Fruit fly (Drosophila melanogaster): ENCODE measurements around the gene CG10428.

Gene CG10428

DNA sequence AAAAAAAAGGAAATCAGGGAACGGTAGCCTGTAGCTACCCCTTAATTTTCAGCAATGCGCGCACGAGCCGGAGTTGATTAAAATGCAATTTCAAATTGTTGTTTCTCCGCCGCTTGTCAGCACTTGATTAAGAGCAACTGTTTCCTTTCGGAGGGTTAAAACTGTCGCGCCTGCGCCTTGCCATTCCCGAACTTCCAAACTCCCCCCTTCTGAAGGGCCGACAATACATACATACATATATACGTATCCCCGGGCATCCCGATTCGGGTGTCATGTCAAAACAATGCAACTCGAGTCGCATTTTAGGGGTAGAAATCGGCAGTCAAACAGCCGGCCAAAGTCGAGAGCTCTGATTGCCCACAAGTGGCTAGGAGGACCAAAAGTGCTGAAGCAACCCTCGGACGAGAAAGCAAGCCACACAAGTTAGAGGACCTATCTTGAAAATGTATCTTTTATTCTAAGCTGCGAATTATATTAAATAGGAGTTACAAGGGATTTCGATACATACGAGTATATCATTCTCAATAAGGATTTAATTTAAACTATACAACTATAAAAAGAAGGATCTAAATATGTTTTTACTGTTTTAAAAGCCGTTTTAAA, 23.9 kb upstream of the CG10428 start:
- no peak for TF ChIP-seq CHES-1-like (GFP tag; optimal IDR thresholded peaks at IDR 0.05)
- peak; percentile 51 for TF ChIP-seq Kr (GFP tag; optimal IDR thresholded peaks at IDR 0.05)
- TF ChIP-seq sens (GFP tag) = peak; percentile 33
- peak; percentile 38 for TF ChIP-seq hkb (optimal IDR thresholded peaks at IDR 0.05)
- no peak for TF ChIP-seq hkb (GFP tag; IDR thresholded peaks at IDR 0.05)
- TF ChIP-seq kni (GFP tag; optimal IDR thresholded peaks at IDR 0.05) = peak; percentile 35
- TF ChIP-seq CG1602 (GFP tag; optimal IDR thresholded peaks at IDR 0.05) = no peak
- peak; percentile 98 for TF ChIP-seq CG18476 (GFP tag; optimal IDR thresholded peaks at IDR 0.05)
- TF ChIP-seq CG7745 (tag; optimal IDR thresholded peaks at IDR 0.05) = peak; percentile 49
- TF ChIP-seq sqz (GFP tag; optimal IDR thresholded peaks at IDR 0.05) = peak; percentile 33
- peak; percentile 32 for TF ChIP-seq ewg (GFP tag; optimal IDR thresholded peaks at IDR 0.05)
- peak; percentile 82 for TF ChIP-seq pros (GFP tag; optimal IDR thresholded peaks at IDR 0.05)
- no peak for TF ChIP-seq klu (GFP tag; IDR thresholded peaks at IDR 0.05)

DNA sequence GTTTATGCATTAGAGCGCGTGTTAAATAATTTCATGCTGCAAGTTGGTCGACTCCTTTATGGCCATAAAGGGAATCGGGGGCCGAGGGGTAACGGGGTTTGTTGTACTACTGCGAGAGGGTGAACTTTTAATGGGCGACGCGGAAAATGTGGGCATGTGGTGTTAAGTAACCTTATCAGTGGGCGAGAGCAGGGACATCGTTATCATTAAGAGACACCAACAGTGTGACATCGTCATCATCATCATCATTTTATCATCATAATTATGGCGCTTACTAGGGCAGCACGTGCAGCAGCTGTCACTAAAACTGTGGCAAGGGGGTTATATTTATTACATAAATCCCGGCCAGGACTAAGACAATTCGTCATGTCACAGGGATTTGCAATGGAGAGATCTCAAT, 23.3 kb upstream of the CG10428 start:
- TF ChIP-seq Nf-YB (GFP tag; optimal IDR thresholded peaks at IDR 0.05) = no peak
- no peak for TF ChIP-seq Dll (GFP tag; IDR thresholded peaks at IDR 0.05; ENCODE audit: partially characterized antibody)
- TF ChIP-seq so (GFP tag; IDR thresholded peaks at IDR 0.05) = no peak
- TF ChIP-seq lmd (GFP tag; IDR thresholded peaks at IDR 0.05) = no peak
- no peak for TF ChIP-seq CG16813 (GFP tag; IDR thresholded peaks at IDR 0.05; ENCODE audit: partially characterized antibody)
- TF ChIP-seq Hey (tag; optimal IDR thresholded peaks at IDR 0.05) = peak; percentile 70
- TF ChIP-seq tap (tag; optimal IDR thresholded peaks at IDR 0.05) = peak; percentile 78
- TF ChIP-seq CG15696 (tag; optimal IDR thresholded peaks at IDR 0.05) = no peak
- TF ChIP-seq H2.0 (GFP tag; IDR thresholded peaks at IDR 0.05) = no peak
- TF ChIP-seq CG8388 (GFP tag; optimal IDR thresholded peaks at IDR 0.05) = no peak
- TF ChIP-seq Gsc (GFP tag; IDR thresholded peaks at IDR 0.05) = no peak
- TF ChIP-seq NC2β (GFP tag; optimal IDR thresholded peaks at IDR 0.05) = no peak
- TF ChIP-seq CG10147 (GFP tag; optimal IDR thresholded peaks at IDR 0.05) = no peak
- no peak for TF ChIP-seq unc-4 (GFP tag; IDR thresholded peaks at IDR 0.05; ENCODE audit: partially characterized antibody)
- TF ChIP-seq D (optimal IDR thresholded peaks at IDR 0.05) = no peak
- TF ChIP-seq D (GFP tag; optimal IDR thresholded peaks at IDR 0.05) = no peak
- TF ChIP-seq Hmx (GFP tag; optimal IDR thresholded peaks at IDR 0.05) = no peak
- peak; percentile 45; the same call in 1 of the 2 replicates for TF ChIP-seq crol (GFP tag; IDR thresholded peaks at IDR 0.05)
- no peak for TF ChIP-seq dmrt99B (tag; optimal IDR thresholded peaks at IDR 0.05)

DNA sequence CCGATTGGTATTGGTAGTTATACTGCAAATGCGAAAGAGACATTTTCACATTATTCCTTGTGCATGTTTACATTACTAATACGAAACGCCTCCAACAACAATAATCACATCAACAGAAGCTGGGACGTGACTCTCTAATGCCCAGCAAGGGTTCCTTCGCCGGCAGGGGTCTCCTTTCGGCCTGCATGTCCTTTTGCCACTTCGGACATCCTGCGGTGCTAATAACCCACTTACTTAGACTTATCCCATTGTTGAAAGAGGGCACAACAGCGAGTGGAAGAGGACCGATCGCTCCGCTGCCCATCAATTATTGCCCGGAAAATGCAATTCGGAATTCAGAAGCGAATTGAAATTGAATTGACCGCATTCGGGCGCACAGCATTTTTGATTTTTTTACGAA, 22.7 kb upstream of the CG10428 start:
- TF ChIP-seq tll (GFP tag; optimal IDR thresholded peaks at IDR 0.05) (peak in 1 of 2 experiments; percentile 64), CG2712 (tag; optimal IDR thresholded peaks at IDR 0.05) (no peak), zen (tag; optimal IDR thresholded peaks at IDR 0.05) (peak; percentile 90), twi (tag; optimal IDR thresholded peaks at IDR 0.05) (peak; percentile 67), CG16813 (GFP tag; IDR thresholded peaks at IDR 0.05; ENCODE audit: partially characterized antibody) (no peak), oc (tag; optimal IDR thresholded peaks at IDR 0.05) (peak; percentile 66), lola (GFP tag; optimal IDR thresholded peaks at IDR 0.05) (no peak), CG1647 (GFP tag; optimal IDR thresholded peaks at IDR 0.05) (no peak), croc (GFP tag; conservative IDR thresholded peaks at IDR 0.05) (no peak), CG14667 (GFP tag; IDR thresholded peaks at IDR 0.05) (no peak), pros (GFP tag; optimal IDR thresholded peaks at IDR 0.05) (peak; percentile 36), H2.0 (GFP tag; IDR thresholded peaks at IDR 0.05) (no peak), prd (optimal IDR thresholded peaks at IDR 0.05) (no peak), prd (GFP tag; IDR thresholded peaks at IDR 0.05) (peak; percentile 45; the same call in 1 of the 3 replicates), cad (GFP tag; optimal IDR thresholded peaks at IDR 0.05) (peak; percentile 35), Lim3 (GFP tag; IDR thresholded peaks at IDR 0.05) (no peak), CG2199 (GFP tag; IDR thresholded peaks at IDR 0.05) (0 out of 3 replicates have a peak, but pooled peaks have one; percentile 17), sim (GFP tag; IDR thresholded peaks at IDR 0.05) (no peak), CG15073 (GFP tag; optimal IDR thresholded peaks at IDR 0.05) (no peak), D (optimal IDR thresholded peaks at IDR 0.05) (peak; percentile 83), D (GFP tag; optimal IDR thresholded peaks at IDR 0.05) (peak; percentile 49), nerfin-2 (GFP tag; IDR thresholded peaks at IDR 0.05; ENCODE audit: partially characterized antibody) (no peak)
